Fruit fly (Drosophila melanogaster): Measurements from ENCODE around the gene CG9837.

The CG9837 gene

dm6 chr3R:8820428-8820912, 7.1 kb upstream of the CG9837 start, which contains the start of gene aqz:
aqz (minus strand) TSS chr3R:8820682.
- TF ChIP-seq EcR (GFP tag; optimal IDR thresholded peaks at IDR 0.05) = no peak
- TF ChIP-seq usp (GFP tag; optimal IDR thresholded peaks at IDR 0.05) = no peak
- TF ChIP-seq psq (optimal IDR thresholded peaks at IDR 0.05) = no peak
- TF ChIP-seq Dll (optimal IDR thresholded peaks at IDR 0.05) = no peak
- no peak for TF ChIP-seq pan (optimal IDR thresholded peaks at IDR 0.05)
- TF ChIP-seq CG8478 (optimal IDR thresholded peaks at IDR 0.05) = no peak

DNA sequence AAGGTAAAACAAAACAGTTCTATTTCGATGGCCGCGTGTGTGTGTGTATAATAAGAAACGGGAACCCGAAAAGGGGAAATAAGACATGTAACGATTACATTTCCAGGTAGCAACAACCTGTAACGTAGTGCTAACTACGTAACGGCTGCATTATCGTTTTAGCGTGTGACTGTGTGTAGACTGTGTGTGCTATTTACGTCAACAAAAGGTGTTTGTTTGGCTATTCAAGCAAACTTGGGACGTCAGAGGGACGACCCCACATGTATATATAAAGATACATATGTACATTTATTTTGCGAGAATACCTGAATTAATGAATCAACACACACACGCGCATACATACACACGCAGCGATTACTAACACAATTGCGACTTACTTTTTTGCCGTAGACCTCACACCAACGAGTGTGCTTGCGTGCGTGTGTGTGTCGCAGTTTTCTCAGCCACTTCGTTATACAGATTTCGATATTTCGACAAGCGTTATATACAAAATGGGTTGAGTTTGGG, 6.2 kb upstream of the CG9837 start:
- TF ChIP-seq Dll (optimal IDR thresholded peaks at IDR 0.05) = no peak

DNA sequence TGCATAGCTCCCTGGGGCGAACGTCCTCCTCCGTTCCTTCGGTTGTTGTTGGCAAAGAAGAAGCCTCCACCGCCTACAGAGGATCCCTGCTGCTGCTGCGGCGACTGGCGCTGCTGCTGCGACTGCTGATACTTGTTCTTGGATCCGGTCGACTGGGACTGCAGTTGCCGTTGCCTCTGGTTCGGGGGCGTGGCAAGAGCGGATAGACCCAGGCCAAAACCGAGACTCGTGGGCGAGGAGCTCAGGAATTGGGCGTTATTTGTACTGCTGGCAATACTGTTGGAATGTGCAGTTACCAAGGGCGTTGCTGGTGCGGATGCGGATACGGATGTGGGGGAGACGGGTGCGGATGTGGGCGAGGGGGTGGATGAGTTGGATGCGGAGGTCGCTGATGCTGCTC, 4.9 kb upstream of the CG9837 start:
- TF ChIP-seq psq (optimal IDR thresholded peaks at IDR 0.05) = no peak
- no peak for TF ChIP-seq Dll (optimal IDR thresholded peaks at IDR 0.05)
- no peak for TF ChIP-seq usp (GFP tag; optimal IDR thresholded peaks at IDR 0.05)
- no peak for TF ChIP-seq pan (optimal IDR thresholded peaks at IDR 0.05)
- TF ChIP-seq EcR (GFP tag; optimal IDR thresholded peaks at IDR 0.05) = no peak
- TF ChIP-seq CG8478 (optimal IDR thresholded peaks at IDR 0.05) = no peak

- TF ChIP-seq pan (optimal IDR thresholded peaks at IDR 0.05) (no peak), EcR (GFP tag; optimal IDR thresholded peaks at IDR 0.05) (no peak), CG8478 (optimal IDR thresholded peaks at IDR 0.05) (no peak), usp (GFP tag; optimal IDR thresholded peaks at IDR 0.05) (no peak), psq (optimal IDR thresholded peaks at IDR 0.05) (no peak), Dll (optimal IDR thresholded peaks at IDR 0.05) (no peak)
These were observed 1.7 kb upstream of the CG9837 start for dm6 chr3R:8815074-8815473.

DNA sequence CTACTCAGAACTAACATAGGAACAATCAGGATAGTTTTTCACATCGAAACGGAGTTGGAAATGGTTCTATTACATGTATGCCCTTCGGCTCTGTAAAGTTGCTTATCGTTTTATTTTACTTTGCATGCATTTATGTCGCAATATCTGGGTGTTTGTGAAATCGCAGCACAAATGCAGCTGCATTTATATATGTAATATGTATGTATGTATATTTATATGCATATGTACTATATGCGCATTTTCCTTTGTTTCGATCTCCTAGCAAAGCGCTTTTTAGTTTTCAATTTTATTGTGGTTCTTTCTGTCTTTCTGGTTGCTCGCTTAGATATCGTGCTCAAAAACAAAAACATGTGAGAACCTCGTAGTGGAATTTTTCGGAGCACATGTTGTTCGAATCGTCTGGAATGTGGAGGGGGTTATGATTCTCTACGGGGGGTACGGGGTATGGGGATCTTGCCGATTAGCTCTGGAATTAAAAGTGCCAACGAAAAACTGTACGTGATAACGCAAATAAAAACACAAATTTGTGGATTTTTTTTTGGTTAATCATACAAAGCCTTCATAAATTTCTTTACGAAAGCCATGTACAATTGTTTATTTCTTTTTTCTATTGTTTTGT, 759 bp upstream of the CG9837 start:
- TF ChIP-seq usp (GFP tag; optimal IDR thresholded peaks at IDR 0.05) (no peak), psq (optimal IDR thresholded peaks at IDR 0.05) (no peak), EcR (GFP tag; optimal IDR thresholded peaks at IDR 0.05) (no peak), CG8478 (optimal IDR thresholded peaks at IDR 0.05) (no peak), pan (optimal IDR thresholded peaks at IDR 0.05) (no peak), Dll (optimal IDR thresholded peaks at IDR 0.05) (no peak)

- TF ChIP-seq EcR (GFP tag; optimal IDR thresholded peaks at IDR 0.05) (no peak), CG8478 (optimal IDR thresholded peaks at IDR 0.05) (no peak), psq (optimal IDR thresholded peaks at IDR 0.05) (no peak), Dll (optimal IDR thresholded peaks at IDR 0.05) (no peak), pan (optimal IDR thresholded peaks at IDR 0.05) (no peak), usp (GFP tag; optimal IDR thresholded peaks at IDR 0.05) (no peak)
These were observed 925 bp downstream of the CG9837 start for dm6 chr3R:8812342-8812966.

DNA sequence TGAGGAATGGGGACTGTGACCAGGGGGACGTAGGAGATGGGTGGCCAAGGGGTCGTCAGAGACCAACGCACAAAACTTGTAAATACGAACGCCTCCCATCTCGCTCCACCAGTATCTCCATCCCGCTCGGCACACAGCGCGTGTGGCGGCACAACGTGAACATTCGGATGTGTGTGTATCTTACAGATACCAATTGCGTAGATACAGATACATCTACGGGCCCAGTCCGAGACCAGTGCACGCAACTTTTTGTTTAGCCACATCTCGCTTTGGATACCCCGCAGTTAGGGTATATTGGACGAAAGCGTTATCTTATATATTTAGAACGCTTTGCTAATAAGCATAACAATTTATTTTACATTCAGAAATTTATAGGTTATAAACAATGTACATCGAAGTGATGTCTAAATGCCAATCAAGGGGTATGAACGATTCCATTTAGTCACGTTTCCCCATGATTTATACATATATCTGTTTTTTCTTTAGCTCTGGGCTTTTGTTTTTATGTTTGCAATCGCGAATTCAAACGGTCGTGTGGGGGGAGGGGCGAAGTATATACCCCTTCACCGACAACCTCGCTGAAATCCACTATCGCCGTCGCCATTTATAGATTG, 1.9 kb downstream of the CG9837 start:
- TF ChIP-seq pan (optimal IDR thresholded peaks at IDR 0.05) (peak; percentile 94), EcR (GFP tag; optimal IDR thresholded peaks at IDR 0.05) (peak in 1 of 2 experiments; percentile 21), usp (GFP tag; optimal IDR thresholded peaks at IDR 0.05) (no peak)

dm6 chr3R:8810397-8811184, 2.8 kb downstream of the CG9837 start:
- no peak for TF ChIP-seq CG8478 (optimal IDR thresholded peaks at IDR 0.05)
- TF ChIP-seq Dll (optimal IDR thresholded peaks at IDR 0.05) = no peak
- TF ChIP-seq psq (optimal IDR thresholded peaks at IDR 0.05) = no peak
- TF ChIP-seq EcR (GFP tag; optimal IDR thresholded peaks at IDR 0.05) = no peak
- no peak for TF ChIP-seq usp (GFP tag; optimal IDR thresholded peaks at IDR 0.05)
- TF ChIP-seq pan (optimal IDR thresholded peaks at IDR 0.05) = no peak

- TF ChIP-seq pan (optimal IDR thresholded peaks at IDR 0.05) (no peak), CG8478 (optimal IDR thresholded peaks at IDR 0.05) (no peak), psq (optimal IDR thresholded peaks at IDR 0.05) (no peak), EcR (GFP tag; optimal IDR thresholded peaks at IDR 0.05) (no peak)
These were observed 3.7 kb downstream of the CG9837 start for dm6 chr3R:8809712-8810111.

dm6 chr3R:8808518-8808921, 4.9 kb downstream of the CG9837 start:
- no peak for TF ChIP-seq CG8478 (optimal IDR thresholded peaks at IDR 0.05)

DNA sequence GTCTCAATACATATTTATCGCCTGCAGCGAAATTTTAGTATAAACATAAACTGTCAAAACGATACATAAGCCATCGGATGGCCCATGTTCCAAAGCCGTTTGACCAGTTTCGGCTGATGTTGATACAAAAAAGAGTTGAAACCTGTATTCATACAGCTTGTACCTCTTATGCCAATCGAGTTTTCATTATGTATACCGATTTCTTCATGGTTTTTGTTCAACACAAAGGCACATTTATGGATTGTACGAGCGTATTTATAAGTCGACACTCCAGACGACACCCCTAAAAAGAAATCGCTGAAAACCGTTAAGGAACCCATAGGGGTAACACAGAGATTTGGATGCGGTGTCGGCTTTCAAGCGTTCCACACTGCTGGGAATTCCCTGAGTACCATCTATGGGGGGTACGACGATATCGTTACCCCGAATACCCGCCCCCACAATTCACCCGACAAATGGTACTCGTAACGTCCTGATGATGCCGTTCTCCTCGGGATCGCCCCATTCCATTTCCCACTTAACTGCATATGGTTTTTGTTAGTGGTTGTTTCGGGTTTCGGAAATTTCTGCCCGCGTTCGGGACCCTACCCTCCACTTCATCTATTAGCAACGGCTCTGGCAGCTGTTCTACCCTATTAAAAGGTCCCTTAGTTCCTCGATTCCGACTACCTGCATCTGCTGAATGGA, 5.4 kb downstream of the CG9837 start:
- TF ChIP-seq Dll (optimal IDR thresholded peaks at IDR 0.05) = no peak
- no peak for TF ChIP-seq pan (optimal IDR thresholded peaks at IDR 0.05)
- TF ChIP-seq CG8478 (optimal IDR thresholded peaks at IDR 0.05) = no peak
- no peak for TF ChIP-seq usp (GFP tag; optimal IDR thresholded peaks at IDR 0.05)
- TF ChIP-seq psq (optimal IDR thresholded peaks at IDR 0.05) = no peak
- no peak for TF ChIP-seq EcR (GFP tag; optimal IDR thresholded peaks at IDR 0.05)
